Fruit fly (Drosophila melanogaster): ENCODE measurements around the gene CG31637.

DNA sequence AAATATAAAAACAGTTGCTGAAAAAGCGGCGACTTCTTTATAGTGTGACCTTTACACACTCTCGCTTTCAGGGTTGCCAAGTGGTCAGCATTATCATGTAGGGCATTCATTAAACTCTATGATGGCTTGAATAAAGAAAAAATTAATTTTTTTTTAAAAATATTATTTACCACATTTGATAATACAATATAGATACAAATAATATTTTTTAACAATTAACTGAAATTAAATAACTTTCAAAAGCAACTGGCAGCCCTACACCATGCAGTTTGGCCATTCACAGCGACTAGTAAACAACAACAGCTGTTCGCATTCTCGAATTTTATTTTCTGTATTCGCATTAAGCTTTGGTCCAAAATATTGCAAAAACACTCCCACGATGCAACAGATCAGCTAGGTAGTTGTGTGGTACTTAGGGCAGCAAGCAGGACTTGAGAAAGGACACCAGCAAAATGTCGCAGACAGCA is 7.6 kb upstream of the CG31637 start, which contains the start of the genes Phf5a and CG31638:
- TF ChIP-seq psq (optimal IDR thresholded peaks at IDR 0.05) (no peak), EcR (GFP tag; optimal IDR thresholded peaks at IDR 0.05) (no peak), usp (GFP tag; optimal IDR thresholded peaks at IDR 0.05) (no peak), CG8478 (optimal IDR thresholded peaks at IDR 0.05) (no peak)

All from whole organism.